In genomic region chr2L:5569503-5569902, dm6 we compare ENCODE assay signal across 4 fruit fly cellular contexts.
TF ChIP-seq lines count a peak whose summit lies in the region.

No protein-coding gene starts in this region.

- no peak for TF ChIP-seq CTCF in whole organism, embryonic (GFP tag; optimal IDR thresholded peaks at IDR 0.05; lab: Kevin White, UChicago)

TF ChIP-seq in whole organism, embryonic, 481 proteins besides CTCF, POLR2A, EP300 and RAD21 (continues in another document):
- TF ChIP-seq ftz-f1 (GFP tag; optimal IDR thresholded peaks at IDR 0.05; lab: Kevin White, UChicago) (no peak), CG1602 (GFP tag; optimal IDR thresholded peaks at IDR 0.05; lab: Kevin White, UChicago) (peak; percentile 1), CG6683 (GFP tag; optimal IDR thresholded peaks at IDR 0.05; lab: Kevin White, UChicago) (no peak), CG10543 (GFP tag; optimal IDR thresholded peaks at IDR 0.05; lab: Kevin White, UChicago) (no peak), CG17612 (GFP tag; IDR thresholded peaks at IDR 0.05; lab: Robert Waterston, UW) (0 out of 2 replicates have a peak, but pooled peaks have one; percentile 28), cg (GFP tag; optimal IDR thresholded peaks at IDR 0.05; lab: Kevin White, UChicago) (peak; percentile 7), CG8281 (tag; optimal IDR thresholded peaks at IDR 0.05; lab: Kevin White, UChicago) (no peak), CG17328 (GFP tag; IDR thresholded peaks at IDR 0.05; lab: Robert Waterston, UW) (peak; percentile 43; the same call in 1 of the 2 replicates), Ets65A (GFP tag; lab: Kevin White, UChicago) (peak; percentile 93), vfl (GFP tag; optimal IDR thresholded peaks at IDR 0.05; lab: Kevin White, UChicago) (no peak), Abd-B (GFP tag; optimal IDR thresholded peaks at IDR 0.05; lab: Kevin White, UChicago) (peak; percentile 22), HLH54F (GFP tag; optimal IDR thresholded peaks at IDR 0.05; lab: Kevin White, UChicago) (peak; percentile 17), HHEX (GFP tag; optimal IDR thresholded peaks at IDR 0.05; lab: Kevin White, UChicago) (peak; percentile 24), klu (GFP tag; IDR thresholded peaks at IDR 0.05; lab: Robert Waterston, UW) (no peak), NK7.1 (GFP tag; optimal IDR thresholded peaks at IDR 0.05; lab: Kevin White, UChicago) (no peak), CG9727 (GFP tag; optimal IDR thresholded peaks at IDR 0.05; lab: Kevin White, UChicago) (no peak), CG11247 (GFP tag; IDR thresholded peaks at IDR 0.05; lab: Robert Waterston, UW) (peak; percentile 41; the same call in 1 of the 2 replicates), slbo (GFP tag; IDR thresholded peaks at IDR 0.05; lab: Robert Waterston, UW) (peak; percentile 71), Awh (GFP tag; IDR thresholded peaks at IDR 0.05; lab: Robert Waterston, UW) (no peak), slou (GFP tag; optimal IDR thresholded peaks at IDR 0.05; lab: Kevin White, UChicago) (no peak), CG3281 (GFP tag; optimal IDR thresholded peaks at IDR 0.05; lab: Kevin White, UChicago) (peak; percentile 34), CG10209 (GFP tag; optimal IDR thresholded peaks at IDR 0.05; lab: Kevin White, UChicago) (no peak), CG14014 (GFP tag; IDR thresholded peaks at IDR 0.05; lab: Robert Waterston, UW) (peak; percentile 64; the same call in 1 of the 2 replicates)

TF ChIP-seq in whole organism, prepupa, 60 proteins besides CTCF, POLR2A, EP300 and RAD21 (continues in another document):
- TF ChIP-seq CG11762 (GFP tag; optimal IDR thresholded peaks at IDR 0.05; lab: Kevin White, UChicago; ENCODE audit: insufficient read depth) (peak; percentile 10), CG6854 (GFP tag; optimal IDR thresholded peaks at IDR 0.05; lab: Kevin White, UChicago) (no peak), svp (GFP tag; lab: Kevin White, UChicago) (peak; percentile 69), fd85E (GFP tag; optimal IDR thresholded peaks at IDR 0.05; lab: Kevin White, UChicago) (no peak), OdsH (GFP tag; optimal IDR thresholded peaks at IDR 0.05; lab: Kevin White, UChicago) (peak; percentile 58), CG16779 (tag; optimal IDR thresholded peaks at IDR 0.05; lab: Kevin White, UChicago) (no peak), Smox (GFP tag; optimal IDR thresholded peaks at IDR 0.05; lab: Kevin White, UChicago) (peak; percentile 37), CG11294 (GFP tag; IDR thresholded peaks at IDR 0.05; lab: Robert Waterston, UW) (no peak), Gug (GFP tag; IDR thresholded peaks at IDR 0.05; lab: Robert Waterston, UW) (0 out of 2 replicates have a peak, but pooled peaks have one; percentile 34), pdm3 (GFP tag; optimal IDR thresholded peaks at IDR 0.05; lab: Kevin White, UChicago) (peak; percentile 32), net (GFP tag; optimal IDR thresholded peaks at IDR 0.05; lab: Kevin White, UChicago) (no peak), CG9139 (GFP tag; optimal IDR thresholded peaks at IDR 0.05; lab: Kevin White, UChicago) (peak; percentile 28), vri (GFP tag; optimal IDR thresholded peaks at IDR 0.05; lab: Kevin White, UChicago) (no peak), salr (GFP tag; optimal IDR thresholded peaks at IDR 0.05; lab: Kevin White, UChicago) (peak in 1 of 2 experiments; percentile 26), CG8632 (GFP tag; optimal IDR thresholded peaks at IDR 0.05; lab: Kevin White, UChicago) (no peak), CG31627 (GFP tag; optimal IDR thresholded peaks at IDR 0.05; lab: Kevin White, UChicago) (peak; percentile 56), CG1621 (tag; optimal IDR thresholded peaks at IDR 0.05; lab: Kevin White, UChicago) (peak; percentile 18), Blimp-1 (GFP tag; optimal IDR thresholded peaks at IDR 0.05; lab: Kevin White, UChicago) (no peak), Sox14 (GFP tag; optimal IDR thresholded peaks at IDR 0.05; lab: Kevin White, UChicago) (peak; percentile 43), CG4318 (GFP tag; optimal IDR thresholded peaks at IDR 0.05; lab: Kevin White, UChicago) (peak; percentile 33), eg (GFP tag; IDR thresholded peaks at IDR 0.05; lab: Robert Waterston, UW) (peak; percentile 60; the same call in 2 of the 3 replicates), CG15336 (GFP tag; IDR thresholded peaks at IDR 0.05; lab: Robert Waterston, UW) (no peak), dac (GFP tag; optimal IDR thresholded peaks at IDR 0.05; lab: Kevin White, UChicago) (no peak)

TF ChIP-seq in whole organism, pupa, 21 proteins besides CTCF, POLR2A, EP300 and RAD21:
- peak; percentile 62 for TF ChIP-seq CG8159 (tag; optimal IDR thresholded peaks at IDR 0.05; lab: Kevin White, UChicago)
- peak; percentile 48 for TF ChIP-seq CG14655 (GFP tag; optimal IDR thresholded peaks at IDR 0.05; lab: Kevin White, UChicago)
- no peak for TF ChIP-seq rn (GFP tag; IDR thresholded peaks at IDR 0.05; lab: Robert Waterston, UW)
- TF ChIP-seq CG15710 (tag; optimal IDR thresholded peaks at IDR 0.05; lab: Kevin White, UChicago) = peak; percentile 57
- peak; percentile 43; the same call in 1 of the 2 replicates for TF ChIP-seq Ets98B (GFP tag; IDR thresholded peaks at IDR 0.05; lab: Robert Waterston, UW)
- peak; percentile 30 for TF ChIP-seq Pif1A (GFP tag; optimal IDR thresholded peaks at IDR 0.05; lab: Kevin White, UChicago)
- TF ChIP-seq CG4496 (GFP tag; IDR thresholded peaks at IDR 0.05; lab: Robert Waterston, UW) = no peak
- TF ChIP-seq D1 (tag; optimal IDR thresholded peaks at IDR 0.05; lab: Kevin White, UChicago) = no peak
- TF ChIP-seq CG13204 (GFP tag; optimal IDR thresholded peaks at IDR 0.05; lab: Kevin White, UChicago) = no peak
- TF ChIP-seq gl (tag; optimal IDR thresholded peaks at IDR 0.05; lab: Kevin White, UChicago) = no peak
- TF ChIP-seq CG12605 (GFP tag; IDR thresholded peaks at IDR 0.05; lab: Robert Waterston, UW) = no peak
- TF ChIP-seq CG17806 (tag; optimal IDR thresholded peaks at IDR 0.05; lab: Kevin White, UChicago) = no peak
- no peak for TF ChIP-seq CG32121 (GFP tag; IDR thresholded peaks at IDR 0.05; lab: Robert Waterston, UW)
- TF ChIP-seq EcR (GFP tag; optimal IDR thresholded peaks at IDR 0.05; lab: Kevin White, UChicago) = no peak
- no peak for TF ChIP-seq CG9948 (tag; optimal IDR thresholded peaks at IDR 0.05; lab: Kevin White, UChicago)
- no peak for TF ChIP-seq CG10348 (GFP tag; IDR thresholded peaks at IDR 0.05; lab: Robert Waterston, UW)
- peak; percentile 26 for TF ChIP-seq Pif1B (GFP tag; optimal IDR thresholded peaks at IDR 0.05; lab: Kevin White, UChicago)
- TF ChIP-seq CG8301 (tag; optimal IDR thresholded peaks at IDR 0.05; lab: Kevin White, UChicago) = no peak
- TF ChIP-seq Snoo (tag; optimal IDR thresholded peaks at IDR 0.05; lab: Kevin White, UChicago) = no peak
- TF ChIP-seq fd96Ca (GFP tag; IDR thresholded peaks at IDR 0.05; lab: Robert Waterston, UW) = peak; percentile 49; the same call in 2 of the 3 replicates
- no peak for TF ChIP-seq CG34367 (tag; optimal IDR thresholded peaks at IDR 0.05; lab: Kevin White, UChicago)

TF ChIP-seq in whole organism, wandering third instar larva, 38 proteins besides CTCF, POLR2A, EP300 and RAD21:
- TF ChIP-seq tai (GFP tag; optimal IDR thresholded peaks at IDR 0.05; lab: Kevin White, UChicago) = no peak
- no peak for TF ChIP-seq Dif (GFP tag; optimal IDR thresholded peaks at IDR 0.05; lab: Kevin White, UChicago; ENCODE audit: partially characterized antibody)
- TF ChIP-seq HLH106 (tag; optimal IDR thresholded peaks at IDR 0.05; lab: Kevin White, UChicago) = peak; percentile 54
- TF ChIP-seq h (GFP tag; optimal IDR thresholded peaks at IDR 0.05; lab: Kevin White, UChicago) = peak; percentile 35
- peak; percentile 40 for TF ChIP-seq fru (GFP tag; optimal IDR thresholded peaks at IDR 0.05; lab: Kevin White, UChicago)
- peak; percentile 12 for TF ChIP-seq dmrt93B (GFP tag; optimal IDR thresholded peaks at IDR 0.05; lab: Kevin White, UChicago)
- TF ChIP-seq Vsx2 (GFP tag; optimal IDR thresholded peaks at IDR 0.05; lab: Kevin White, UChicago; ENCODE audit: partially characterized antibody) = no peak
- peak in 1 of 2 experiments; percentile 34 for TF ChIP-seq foxo (GFP tag; optimal IDR thresholded peaks at IDR 0.05; lab: Kevin White, UChicago)
- TF ChIP-seq usp (GFP tag; optimal IDR thresholded peaks at IDR 0.05; lab: Kevin White, UChicago) = no peak
- TF ChIP-seq br (GFP tag; optimal IDR thresholded peaks at IDR 0.05; lab: Kevin White, UChicago) = no peak
- TF ChIP-seq lola (GFP tag; optimal IDR thresholded peaks at IDR 0.05; lab: Kevin White, UChicago) = no peak
- no peak for TF ChIP-seq Rel (GFP tag; optimal IDR thresholded peaks at IDR 0.05; lab: Kevin White, UChicago)
- no peak for TF ChIP-seq Rel (tag; optimal IDR thresholded peaks at IDR 0.05; lab: Kevin White, UChicago)
- peak; percentile 23 for TF ChIP-seq OdsH (GFP tag; optimal IDR thresholded peaks at IDR 0.05; lab: Kevin White, UChicago)
- TF ChIP-seq ey (GFP tag; optimal IDR thresholded peaks at IDR 0.05; lab: Kevin White, UChicago) = peak; percentile 32
- TF ChIP-seq Dfd (GFP tag; optimal IDR thresholded peaks at IDR 0.05; lab: Kevin White, UChicago) = peak; percentile 53
- peak; percentile 24 for TF ChIP-seq rgr (GFP tag; optimal IDR thresholded peaks at IDR 0.05; lab: Kevin White, UChicago)
- TF ChIP-seq CrebA (GFP tag; optimal IDR thresholded peaks at IDR 0.05; lab: Kevin White, UChicago; ENCODE audit: borderline replicate concordance) = no peak

Comparison
In these comparisons a context has a peak if more than half of its experiments do, and no peak if none do; other contexts are left out.
1. Of the 7 proteins assayed by ChIP-seq in both whole organism, embryonic and whole organism, prepupa: peak only in whole organism, embryonic: none; only in whole organism, prepupa: Hr39; in both: Gug and Sox102F; in neither: 4.